Fruit fly (Drosophila melanogaster): ENCODE results near the gene PNUTS.

PNUTS gene

DNA sequence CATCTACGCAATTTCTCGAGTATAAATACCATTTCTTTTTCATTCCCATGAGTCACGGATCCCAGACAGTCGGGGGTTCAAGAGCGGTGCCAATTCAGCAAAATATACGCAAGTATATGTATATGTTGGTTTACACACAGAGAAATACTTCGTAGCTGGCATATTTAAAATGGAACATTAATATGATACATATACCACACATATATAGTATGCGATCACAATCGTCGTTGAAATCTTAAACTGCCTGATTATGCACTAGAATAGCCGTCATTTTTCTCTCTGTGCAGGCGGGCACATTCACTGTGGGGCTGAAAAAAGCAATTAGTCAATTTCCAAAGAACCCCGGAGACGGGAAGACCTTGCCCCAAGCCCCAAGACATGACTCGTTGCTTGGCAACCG lies 28.6 kb upstream of the PNUTS start (continued):
- peak; percentile 87 for TF ChIP-seq gro (GFP tag; optimal IDR thresholded peaks at IDR 0.05)
- TF ChIP-seq E2f1 (GFP tag; IDR thresholded peaks at IDR 0.05) = peak; percentile 79
- no peak for TF ChIP-seq Lpt (GFP tag; optimal IDR thresholded peaks at IDR 0.05)
- TF ChIP-seq Neu2 (GFP tag; optimal IDR thresholded peaks at IDR 0.05; ENCODE audit: borderline replicate concordance) = no peak
- peak; percentile 38 for TF ChIP-seq ftz-f1 (GFP tag; optimal IDR thresholded peaks at IDR 0.05)
- peak; percentile 86 for TF ChIP-seq dysf (GFP tag; IDR thresholded peaks at IDR 0.05)
- no peak for TF ChIP-seq Hmx (GFP tag; optimal IDR thresholded peaks at IDR 0.05)
- TF ChIP-seq BtbVII (GFP tag; optimal IDR thresholded peaks at IDR 0.05) = peak; percentile 65
- TF ChIP-seq CG13624 (GFP tag; optimal IDR thresholded peaks at IDR 0.05) = peak; percentile 60
- TF ChIP-seq rib (GFP tag; IDR thresholded peaks at IDR 0.05) = peak; percentile 86
- TF ChIP-seq CG8281 (tag; optimal IDR thresholded peaks at IDR 0.05) = peak; percentile 32
- peak; percentile 57 for TF ChIP-seq CG17385 (GFP tag; optimal IDR thresholded peaks at IDR 0.05)
- TF ChIP-seq fd96Cb (tag; optimal IDR thresholded peaks at IDR 0.05) = peak; percentile 59
- no peak for TF ChIP-seq crp (GFP tag; optimal IDR thresholded peaks at IDR 0.05)
- TF ChIP-seq CG7786 (GFP tag; optimal IDR thresholded peaks at IDR 0.05) = peak; percentile 81
- peak; percentile 18 for TF ChIP-seq CG17568 (GFP tag; optimal IDR thresholded peaks at IDR 0.05)
- no peak for TF ChIP-seq prd (optimal IDR thresholded peaks at IDR 0.05)
- TF ChIP-seq prd (GFP tag; IDR thresholded peaks at IDR 0.05) = peak; percentile 88
- peak; percentile 82 for TF ChIP-seq ranshi (GFP tag; IDR thresholded peaks at IDR 0.05)
- TF ChIP-seq Mad (GFP tag; optimal IDR thresholded peaks at IDR 0.05) = peak; percentile 50
- peak; percentile 73 for TF ChIP-seq Oaz (GFP tag; IDR thresholded peaks at IDR 0.05)
- peak; percentile 61 for TF ChIP-seq Ssrp (tag; optimal IDR thresholded peaks at IDR 0.05)
- peak; percentile 47; the same call in 1 of the 2 replicates for TF ChIP-seq CG31441 (GFP tag; IDR thresholded peaks at IDR 0.05)
- peak; percentile 66; the same call in 1 of the 3 replicates for TF ChIP-seq CG2889 (GFP tag; IDR thresholded peaks at IDR 0.05)
- peak; percentile 5 for TF ChIP-seq tup (GFP tag; optimal IDR thresholded peaks at IDR 0.05)
- 0 out of 4 replicates have a peak, but pooled peaks have one; percentile 45 for TF ChIP-seq chinmo (GFP tag; IDR thresholded peaks at IDR 0.05; ENCODE audit: partially characterized antibody)
- TF ChIP-seq CG17912 (GFP tag; optimal IDR thresholded peaks at IDR 0.05) = no peak
- peak; percentile 10 for TF ChIP-seq her (GFP tag; optimal IDR thresholded peaks at IDR 0.05)
- TF ChIP-seq maf-S (GFP tag; optimal IDR thresholded peaks at IDR 0.05) = peak; percentile 48
- TF ChIP-seq CG5180 (GFP tag; optimal IDR thresholded peaks at IDR 0.05) = no peak
- TF ChIP-seq Hmr (GFP tag; optimal IDR thresholded peaks at IDR 0.05) = peak; percentile 84
- no peak for TF ChIP-seq CG11398 (GFP tag; optimal IDR thresholded peaks at IDR 0.05)
- TF ChIP-seq sisA (GFP tag; IDR thresholded peaks at IDR 0.05) = peak; percentile 76
- TF ChIP-seq CG6175 (GFP tag; IDR thresholded peaks at IDR 0.05) = peak; percentile 84
- TF ChIP-seq vfl (GFP tag; optimal IDR thresholded peaks at IDR 0.05) = peak; percentile 75
- no peak for TF ChIP-seq fru (optimal IDR thresholded peaks at IDR 0.05)
- TF ChIP-seq caup (GFP tag; optimal IDR thresholded peaks at IDR 0.05; ENCODE audit: severe bottlenecking) = peak; percentile 72
- no peak for TF ChIP-seq zen2 (GFP tag; IDR thresholded peaks at IDR 0.05; ENCODE audit: partially characterized antibody)
- peak; percentile 56 for TF ChIP-seq CG12942 (GFP tag; optimal IDR thresholded peaks at IDR 0.05)
- TF ChIP-seq gsb (GFP tag; IDR thresholded peaks at IDR 0.05) = peak; percentile 71; the same call in 1 of the 2 replicates
- TF ChIP-seq aop (GFP tag; IDR thresholded peaks at IDR 0.05) = no peak
- TF ChIP-seq mld (GFP tag; IDR thresholded peaks at IDR 0.05; ENCODE audit: partially characterized antibody) = no peak
- peak; percentile 70 for TF ChIP-seq chm (GFP tag; IDR thresholded peaks at IDR 0.05)
- TF ChIP-seq Tbp (GFP tag; optimal IDR thresholded peaks at IDR 0.05) = no peak
- peak; percentile 78 for TF ChIP-seq so (GFP tag; IDR thresholded peaks at IDR 0.05)
- peak; percentile 87 for TF ChIP-seq lmd (GFP tag; IDR thresholded peaks at IDR 0.05)
- TF ChIP-seq bsh (GFP tag; optimal IDR thresholded peaks at IDR 0.05) = peak; percentile 70 to 86
- TF ChIP-seq Optix (GFP tag; IDR thresholded peaks at IDR 0.05) = peak; percentile 59; the same call in 1 of the 3 replicates
- peak; percentile 44 for TF ChIP-seq Atf3 (GFP tag; optimal IDR thresholded peaks at IDR 0.05)
- peak; percentile 47 for TF ChIP-seq CG18011 (GFP tag; optimal IDR thresholded peaks at IDR 0.05)
- peak; percentile 30 for TF ChIP-seq gcm (GFP tag; optimal IDR thresholded peaks at IDR 0.05)

Data from whole organism, embryonic.